Worm (Caenorhabditis elegans) whole organism, L4 larva: Measurements from ENCODE around the gene C16C8.22.

Experiments
- ceh-82 ChIP-seq: sonication (generic microtip); optimal IDR thresholded peaks from 2 replicates; lab custom pipeline; 2017; ENCODE audit warnings: missing biosample characterization, missing genetic modification characterization
- dmd-6 ChIP-seq: fragments of 200-800 bp; sonication (Bioruptor generic); IDR thresholded peaks from 2 replicates; pipeline ENCODE4 v1.3.6; 2022; ENCODE audit warnings: missing genetic modification reagents, missing genetic modification characterization, missing compliant biosample characterization
- dve-1 ChIP-seq: sonication (generic microtip); optimal IDR thresholded peaks from 2 replicates; lab custom pipeline; 2017; ENCODE audit warnings: antibody characterized with exemption, mild to moderate bottlenecking, missing genetic modification characterization, missing compliant biosample characterization; ENCODE audit not compliant: insufficient read depth
- snpc-4 ChIP-seq: fragments of 150-350 bp; optimal IDR thresholded peaks from 2 replicates; lab custom pipeline; 2014; ENCODE audit warnings: missing biosample characterization, missing genetic modification characterization
- spr-3 ChIP-seq: fragments of 200-800 bp; sonication (Bioruptor generic); optimal IDR thresholded peaks from 2 replicates; lab custom pipeline; 2018; ENCODE audit warnings: mild to moderate bottlenecking, missing genetic modification characterization, missing compliant biosample characterization

- no peak for TF ChIP-seq spr-3
- TF ChIP-seq ceh-82 = no peak
- TF ChIP-seq dmd-6 (GFP tag; lab: Robert Waterston, UW) = no peak
- no peak for TF ChIP-seq snpc-4
- TF ChIP-seq dve-1 (tag; lab: Kevin White, UChicago) = no peak
Measured at ce11 chrII:3459199-3459598, 16.1 kb upstream of the C16C8.22 start.
